Fruit fly (Drosophila melanogaster): ENCODE measurements around the gene ppk27.

ppk27 gene

DNA sequence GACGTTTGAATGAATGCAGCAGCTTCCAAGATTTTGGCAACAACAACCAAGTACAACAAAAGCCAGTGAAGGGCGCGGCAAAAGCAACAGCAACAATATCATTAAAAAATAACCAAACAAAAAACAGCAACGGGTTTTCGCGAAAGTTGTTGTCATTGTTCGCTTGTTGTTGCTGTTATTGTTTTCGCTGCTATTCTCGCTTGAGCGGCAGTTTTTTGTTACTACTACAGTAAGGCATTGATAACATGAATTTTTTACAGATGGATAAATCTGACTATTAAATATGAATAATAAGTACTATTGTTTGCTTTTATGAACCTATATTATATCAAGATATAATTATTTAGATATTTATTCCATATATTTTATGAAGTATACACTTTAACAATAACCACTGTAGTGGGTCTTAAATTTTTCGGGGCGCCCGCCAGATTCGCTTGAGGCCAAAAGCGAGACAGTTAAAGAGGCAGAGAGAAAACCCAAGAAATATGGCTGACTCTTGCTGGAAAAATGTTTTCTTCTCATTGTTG lies 16.5 kb upstream of the ppk27 start (continued):
- TF ChIP-seq CG4617 (GFP tag; optimal IDR thresholded peaks at IDR 0.05; ENCODE audit: borderline replicate concordance): no peak
- TF ChIP-seq Doc2 (GFP tag; IDR thresholded peaks at IDR 0.05): peak; percentile 24; the same call in 1 of the 2 replicates
- peak; percentile 4 for TF ChIP-seq trh (GFP tag; optimal IDR thresholded peaks at IDR 0.05)
- no peak for TF ChIP-seq mld (GFP tag; IDR thresholded peaks at IDR 0.05; ENCODE audit: partially characterized antibody)
- TF ChIP-seq Hmx (GFP tag; optimal IDR thresholded peaks at IDR 0.05): no peak
- no peak for TF ChIP-seq CG6791 (GFP tag; IDR thresholded peaks at IDR 0.05; ENCODE audit: partially characterized antibody)
- no peak for TF ChIP-seq ken (GFP tag; IDR thresholded peaks at IDR 0.05)
- TF ChIP-seq HHEX (GFP tag; optimal IDR thresholded peaks at IDR 0.05): peak; percentile 63
- peak; percentile 81; the same call in 2 of the 3 replicates for TF ChIP-seq so (GFP tag; IDR thresholded peaks at IDR 0.05)
- TF ChIP-seq CG12659 (GFP tag; optimal IDR thresholded peaks at IDR 0.05): peak; percentile 88
- TF ChIP-seq Sox100B (GFP tag; optimal IDR thresholded peaks at IDR 0.05): peak; percentile 53
- no peak for TF ChIP-seq z (GFP tag; IDR thresholded peaks at IDR 0.05)
- no peak for TF ChIP-seq pho (GFP tag; optimal IDR thresholded peaks at IDR 0.05)
- TF ChIP-seq CG12769 (tag; optimal IDR thresholded peaks at IDR 0.05): no peak
- peak; percentile 87 for TF ChIP-seq lmd (GFP tag; IDR thresholded peaks at IDR 0.05)
- TF ChIP-seq Gug (GFP tag; IDR thresholded peaks at IDR 0.05): peak; percentile 64
- peak; percentile 74; the same call in 2 of the 3 replicates for TF ChIP-seq ase (GFP tag; IDR thresholded peaks at IDR 0.05)
- peak; percentile 89 for TF ChIP-seq ranshi (GFP tag; IDR thresholded peaks at IDR 0.05)
- TF ChIP-seq chn (GFP tag; optimal IDR thresholded peaks at IDR 0.05): no peak
- no peak for TF ChIP-seq Ets97D (GFP tag; optimal IDR thresholded peaks at IDR 0.05)
- TF ChIP-seq CG15073 (GFP tag; optimal IDR thresholded peaks at IDR 0.05): no peak
- peak in 1 of 2 experiments; percentile 88 for TF ChIP-seq Hr51 (GFP tag; optimal IDR thresholded peaks at IDR 0.05)
- TF ChIP-seq NFAT (GFP tag; IDR thresholded peaks at IDR 0.05): peak; percentile 72
- peak; percentile 55 for TF ChIP-seq exex (tag; optimal IDR thresholded peaks at IDR 0.05)
- no peak for TF ChIP-seq CG10431 (GFP tag; optimal IDR thresholded peaks at IDR 0.05)
- TF ChIP-seq Trl (optimal IDR thresholded peaks at IDR 0.05): no peak
- TF ChIP-seq Trl (GFP tag; optimal IDR thresholded peaks at IDR 0.05): no peak
- no peak for TF ChIP-seq CG15479 (GFP tag; optimal IDR thresholded peaks at IDR 0.05)
- TF ChIP-seq ac (GFP tag; optimal IDR thresholded peaks at IDR 0.05): no peak
- peak; percentile 11 for TF ChIP-seq mam (GFP tag; optimal IDR thresholded peaks at IDR 0.05)
- peak; percentile 67 for TF ChIP-seq wdn (GFP tag; IDR thresholded peaks at IDR 0.05)
- TF ChIP-seq knrl (GFP tag; IDR thresholded peaks at IDR 0.05; ENCODE audit: partially characterized antibody): no peak
- peak; percentile 76 for TF ChIP-seq CG12391 (tag; optimal IDR thresholded peaks at IDR 0.05)
- no peak for TF ChIP-seq CG3726 (GFP tag; IDR thresholded peaks at IDR 0.05)
- TF ChIP-seq CG2199 (GFP tag; IDR thresholded peaks at IDR 0.05): no peak
- peak; percentile 82 for TF ChIP-seq CG13424 (tag; optimal IDR thresholded peaks at IDR 0.05)
- TF ChIP-seq CG6854 (GFP tag; optimal IDR thresholded peaks at IDR 0.05): peak; percentile 71
- peak; percentile 88; the same call in 1 of the 2 replicates for TF ChIP-seq CG14667 (GFP tag; IDR thresholded peaks at IDR 0.05)
- TF ChIP-seq CG17612 (GFP tag; IDR thresholded peaks at IDR 0.05): peak; percentile 54
- TF ChIP-seq gsb-n (tag; optimal IDR thresholded peaks at IDR 0.05): peak; percentile 30
- TF ChIP-seq CG12219 (GFP tag; optimal IDR thresholded peaks at IDR 0.05): peak; percentile 50
- peak; percentile 39 for TF ChIP-seq tin (GFP tag; optimal IDR thresholded peaks at IDR 0.05)
- TF ChIP-seq bab2 (GFP tag; optimal IDR thresholded peaks at IDR 0.05): no peak
- peak; percentile 80 for TF ChIP-seq CG13296 (GFP tag; optimal IDR thresholded peaks at IDR 0.05)
- TF ChIP-seq Lpt (GFP tag; optimal IDR thresholded peaks at IDR 0.05): no peak
- TF ChIP-seq CG7357 (GFP tag; IDR thresholded peaks at IDR 0.05): peak; percentile 64; the same call in 1 of the 3 replicates
- peak; percentile 73 for TF ChIP-seq ap (GFP tag; IDR thresholded peaks at IDR 0.05)
- TF ChIP-seq CG14965 (GFP tag; optimal IDR thresholded peaks at IDR 0.05; ENCODE audit: borderline replicate concordance): no peak
- TF ChIP-seq CG8089 (GFP tag; optimal IDR thresholded peaks at IDR 0.05): no peak
- peak; percentile 19 for TF ChIP-seq CG15601 (tag; optimal IDR thresholded peaks at IDR 0.05)
- TF ChIP-seq MTF-1 (GFP tag; optimal IDR thresholded peaks at IDR 0.05; ENCODE audit: borderline replicate concordance): no peak
